Fruit fly (Drosophila melanogaster): ENCODE measurements around the gene CG33170.

The CG33170 gene

dm6 chr3L:22909914-22910541 lies 45.6 kb downstream of the CG33170 start, which contains the start of gene CG12768 (continued):
- TF ChIP-seq gsb (GFP tag; IDR thresholded peaks at IDR 0.05) = no peak
- no peak for TF ChIP-seq B-H1 (GFP tag; IDR thresholded peaks at IDR 0.05)
- peak; percentile 17 for TF ChIP-seq CG18599 (GFP tag; optimal IDR thresholded peaks at IDR 0.05)
- peak; percentile 12 for TF ChIP-seq CG17385 (GFP tag; optimal IDR thresholded peaks at IDR 0.05)
- TF ChIP-seq vnd (GFP tag; IDR thresholded peaks at IDR 0.05; ENCODE audit: partially characterized antibody) = no peak
- TF ChIP-seq HmgZ (tag; optimal IDR thresholded peaks at IDR 0.05) = no peak
- no peak for TF ChIP-seq Ravus (GFP tag; IDR thresholded peaks at IDR 0.05)
- peak; percentile 84 for TF ChIP-seq sr (GFP tag; IDR thresholded peaks at IDR 0.05)
- peak; percentile 20 for TF ChIP-seq CG8388 (GFP tag; optimal IDR thresholded peaks at IDR 0.05)
- TF ChIP-seq CG32767 (GFP tag; IDR thresholded peaks at IDR 0.05) = no peak
- TF ChIP-seq Poxn (GFP tag; IDR thresholded peaks at IDR 0.05) = no peak
- TF ChIP-seq sd (tag; optimal IDR thresholded peaks at IDR 0.05) = no peak
- TF ChIP-seq dysf (GFP tag; IDR thresholded peaks at IDR 0.05) = 0 out of 3 replicates have a peak, but pooled peaks have one; percentile 24
- TF ChIP-seq CG10274 (GFP tag; optimal IDR thresholded peaks at IDR 0.05) = no peak
- TF ChIP-seq CG13775 (GFP tag; optimal IDR thresholded peaks at IDR 0.05) = peak; percentile 36
- peak; percentile 30 for TF ChIP-seq CG1529 (GFP tag; optimal IDR thresholded peaks at IDR 0.05)
- TF ChIP-seq Jarid2 (GFP tag; optimal IDR thresholded peaks at IDR 0.05) = no peak
- TF ChIP-seq CG13424 (tag; optimal IDR thresholded peaks at IDR 0.05) = peak; percentile 23
- no peak for TF ChIP-seq CG6175 (GFP tag; IDR thresholded peaks at IDR 0.05)
- TF ChIP-seq ase (GFP tag; IDR thresholded peaks at IDR 0.05) = 0 out of 3 replicates have a peak, but pooled peaks have one; percentile 6
- TF ChIP-seq Mes4 (GFP tag; optimal IDR thresholded peaks at IDR 0.05) = no peak
- no peak for TF ChIP-seq bab2 (GFP tag; optimal IDR thresholded peaks at IDR 0.05)
- no peak for TF ChIP-seq CG2875 (GFP tag; optimal IDR thresholded peaks at IDR 0.05)
- TF ChIP-seq ERR (GFP tag; optimal IDR thresholded peaks at IDR 0.05) = no peak
- TF ChIP-seq crc (GFP tag; optimal IDR thresholded peaks at IDR 0.05) = no peak
- TF ChIP-seq cad (GFP tag; optimal IDR thresholded peaks at IDR 0.05) = no peak
- peak; percentile 12 for TF ChIP-seq CG18619 (GFP tag; optimal IDR thresholded peaks at IDR 0.05)
- no peak for TF ChIP-seq tup (GFP tag; optimal IDR thresholded peaks at IDR 0.05)
- peak; percentile 35 for TF ChIP-seq CoRest (tag; optimal IDR thresholded peaks at IDR 0.05)
- TF ChIP-seq CG7556 (GFP tag; optimal IDR thresholded peaks at IDR 0.05) = peak; percentile 44
- peak; percentile 33 for TF ChIP-seq CG4424 (GFP tag; optimal IDR thresholded peaks at IDR 0.05)
- TF ChIP-seq ara (GFP tag; IDR thresholded peaks at IDR 0.05) = peak; percentile 37; the same call in 1 of the 2 replicates
- TF ChIP-seq CG5953 (GFP tag; IDR thresholded peaks at IDR 0.05) = 0 out of 2 replicates have a peak, but pooled peaks have one; percentile 5
- no peak for TF ChIP-seq CG12942 (GFP tag; optimal IDR thresholded peaks at IDR 0.05)
- TF ChIP-seq CG15601 (tag; optimal IDR thresholded peaks at IDR 0.05) = peak; percentile 8
- no peak for TF ChIP-seq CG10654 (GFP tag; optimal IDR thresholded peaks at IDR 0.05)
- TF ChIP-seq Ada2b (GFP tag; IDR thresholded peaks at IDR 0.05) = no peak
- peak; percentile 52 for TF ChIP-seq Oli (tag; optimal IDR thresholded peaks at IDR 0.05)
- peak; percentile 48 for TF ChIP-seq phol (tag; optimal IDR thresholded peaks at IDR 0.05)

Data from whole organism, embryonic.